Worm (Caenorhabditis elegans): ENCODE measurements around the gene Y27F2A.9.

DNA sequence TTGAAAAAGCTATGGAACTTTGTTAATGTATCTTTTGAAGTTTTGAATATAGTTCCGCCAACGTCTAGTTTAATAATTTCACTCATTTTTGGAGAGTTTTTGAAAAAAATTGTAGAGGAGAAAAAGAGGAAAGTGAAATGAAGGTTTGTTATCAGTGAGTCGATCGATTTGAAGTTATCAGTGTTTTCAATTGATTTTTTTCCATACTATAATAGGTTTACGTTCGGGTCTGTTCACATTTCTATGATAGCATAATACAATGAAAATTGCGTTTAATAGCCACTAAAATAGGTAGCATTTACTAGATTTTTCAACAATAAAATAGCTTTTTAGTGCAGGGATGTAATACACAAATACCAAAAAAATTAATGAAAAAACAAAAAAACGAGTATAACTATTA is 33.8 kb upstream of the Y27F2A.9 start, which contains the start of gene ZC239.16:
- TF ChIP-seq Y55F3AM.14 (GFP tag; optimal IDR thresholded peaks at IDR 0.05) = no peak
- no peak for TF ChIP-seq ama-1 (optimal IDR thresholded peaks at IDR 0.05)
- TF ChIP-seq dmd-4 (tag; optimal IDR thresholded peaks at IDR 0.05) = no peak
- TF ChIP-seq mab-5 (tag; optimal IDR thresholded peaks at IDR 0.05) = no peak
- no peak for TF ChIP-seq elt-3 (tag; optimal IDR thresholded peaks at IDR 0.05)
- TF ChIP-seq unc-62 (GFP tag; optimal IDR thresholded peaks at IDR 0.05) = no peak
- TF ChIP-seq zag-1 (tag; optimal IDR thresholded peaks at IDR 0.05) = no peak
- TF ChIP-seq skn-1 (tag; optimal IDR thresholded peaks at IDR 0.05) = no peak
- TF ChIP-seq nhr-237 (tag; optimal IDR thresholded peaks at IDR 0.05) = no peak
- TF ChIP-seq aly-2 (tag; optimal IDR thresholded peaks at IDR 0.05) = no peak
- peak; percentile 63 for TF ChIP-seq fos-1 (tag; optimal IDR thresholded peaks at IDR 0.05)
- TF ChIP-seq unc-39 (tag; optimal IDR thresholded peaks at IDR 0.05) = no peak
- TF ChIP-seq lin-11 (tag; optimal IDR thresholded peaks at IDR 0.05) = no peak
- TF ChIP-seq lin-39 (tag; optimal IDR thresholded peaks at IDR 0.05) = no peak
